Worm (Caenorhabditis elegans): ENCODE results near the gene ZC204.6.

- TF ChIP-seq ceh-36 (tag; optimal IDR thresholded peaks at IDR 0.05) (no peak), ama-1 (optimal IDR thresholded peaks at IDR 0.05) (no peak), ceh-13 (GFP tag; optimal IDR thresholded peaks at IDR 0.05) (no peak), flt-1 (GFP tag; IDR thresholded peaks at IDR 0.05) (no peak), F13C5.2 (tag; optimal IDR thresholded peaks at IDR 0.05) (no peak), pes-1 (GFP tag; IDR thresholded peaks at IDR 0.05) (no peak), hnd-1 (tag; optimal IDR thresholded peaks at IDR 0.05) (no peak), B0310.2 (tag; optimal IDR thresholded peaks at IDR 0.05) (no peak)
Observed at ce11 chrII:1618948-1619347, 25.7 kb downstream of the ZC204.6 start, which contains the start of gene fbxa-166.
